Worm (Caenorhabditis elegans): ENCODE results near the gene Y102E9.6.

Gene Y102E9.6

ce11 chrIII:6718270-6718669 lies 18.2 kb downstream of the Y102E9.6 start, which contains the start of gene F37A4.3:
TSS of gene F37A4.3 (plus strand) at chrIII:6718570.
- TF ChIP-seq elt-2 (tag; optimal IDR thresholded peaks at IDR 0.05) (no peak), mef-2 (tag; optimal IDR thresholded peaks at IDR 0.05) (no peak)

ce11 chrIII:6713266-6713665 lies 23.2 kb downstream of the Y102E9.6 start, which contains the start of gene F37A4.4:
TSS of gene F37A4.4 (plus strand) at chrIII:6713566.
- TF ChIP-seq nhr-71 (tag; optimal IDR thresholded peaks at IDR 0.05) (no peak), nhr-11 (tag; optimal IDR thresholded peaks at IDR 0.05) (no peak), nhr-47 (tag; optimal IDR thresholded peaks at IDR 0.05) (no peak), blmp-1 (tag; optimal IDR thresholded peaks at IDR 0.05) (no peak), unc-30 (tag; optimal IDR thresholded peaks at IDR 0.05) (no peak), F16B12.6 (tag; optimal IDR thresholded peaks at IDR 0.05) (no peak), ceh-88 (GFP tag; IDR thresholded peaks at IDR 0.05) (no peak), hlh-4 (tag; optimal IDR thresholded peaks at IDR 0.05) (no peak)

DNA sequence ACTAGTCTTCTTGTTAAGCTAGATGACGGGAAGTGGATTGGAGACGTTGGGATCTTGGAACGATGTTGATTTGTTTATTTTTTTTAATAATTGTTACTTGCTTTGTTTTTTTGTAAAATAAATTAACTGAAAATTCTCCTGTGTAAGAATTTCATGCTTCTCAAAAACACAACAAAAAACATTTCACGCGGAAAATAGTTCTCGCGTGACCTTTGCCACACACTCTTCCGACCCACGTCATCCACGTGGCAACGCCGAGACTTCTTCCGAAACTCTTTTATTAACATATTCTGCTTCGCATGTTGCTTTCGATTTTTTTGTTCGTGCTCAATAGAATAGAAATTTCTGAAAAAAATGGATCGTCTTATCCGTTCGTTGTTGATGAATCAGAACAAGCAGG lies 24.9 kb downstream of the Y102E9.6 start, which contains the start of gene F37A4.5:
TSS of gene F37A4.5 (plus strand) at position 301 of the 400 bp plus-strand sequence.
- no peak for TF ChIP-seq aha-1 (tag; optimal IDR thresholded peaks at IDR 0.05)

- TF ChIP-seq pqm-1 (tag; optimal IDR thresholded peaks at IDR 0.05), result no peak
- TF ChIP-seq efl-3 (GFP tag; optimal IDR thresholded peaks at IDR 0.05), result no peak
- no peak for TF ChIP-seq hpl-2 (GFP tag; optimal IDR thresholded peaks at IDR 0.05)
- TF ChIP-seq snu-23 (GFP tag; optimal IDR thresholded peaks at IDR 0.05), result no peak
- peak; percentile 53 for TF ChIP-seq nhr-20 (tag; optimal IDR thresholded peaks at IDR 0.05)
- peak in 1 of 3 experiments; percentile 57 for TF ChIP-seq ceh-82 (tag; optimal IDR thresholded peaks at IDR 0.05)
- TF ChIP-seq nhr-71 (tag; optimal IDR thresholded peaks at IDR 0.05), result no peak
- TF ChIP-seq ces-1 (GFP tag; optimal IDR thresholded peaks at IDR 0.05), result no peak
- TF ChIP-seq nhr-77 (tag; optimal IDR thresholded peaks at IDR 0.05), result no peak
- TF ChIP-seq fkh-10 (GFP tag; optimal IDR thresholded peaks at IDR 0.05), result no peak
- no peak for TF ChIP-seq alr-1 (tag; optimal IDR thresholded peaks at IDR 0.05; ENCODE audit: borderline replicate concordance)
- TF ChIP-seq egl-13 (tag; optimal IDR thresholded peaks at IDR 0.05), result no peak
- TF ChIP-seq rnt-1 (tag; optimal IDR thresholded peaks at IDR 0.05), result peak; percentile 67
- TF ChIP-seq efl-1 (optimal IDR thresholded peaks at IDR 0.05), result peak; percentile 95 to 97
- peak; percentile 95 to 99 for TF ChIP-seq efl-1 (GFP tag; optimal IDR thresholded peaks at IDR 0.05 in 1 of 2)
- TF ChIP-seq unc-62 (GFP tag; optimal IDR thresholded peaks at IDR 0.05), result no peak
- no peak for TF ChIP-seq ztf-4 (tag; optimal IDR thresholded peaks at IDR 0.05)
- TF ChIP-seq mef-2 (tag; optimal IDR thresholded peaks at IDR 0.05), result no peak
- TF ChIP-seq unc-30 (tag; optimal IDR thresholded peaks at IDR 0.05), result no peak
- TF ChIP-seq nhr-76 (tag; optimal IDR thresholded peaks at IDR 0.05), result no peak
- no peak for TF ChIP-seq nhr-84 (tag; optimal IDR thresholded peaks at IDR 0.05)
- no peak for TF ChIP-seq dsc-1 (tag; optimal IDR thresholded peaks at IDR 0.05)
- TF ChIP-seq fkh-8 (tag; optimal IDR thresholded peaks at IDR 0.05), result no peak
- peak; percentile 47 for TF ChIP-seq lin-15B (tag; optimal IDR thresholded peaks at IDR 0.05)
- TF ChIP-seq elt-2 (tag; optimal IDR thresholded peaks at IDR 0.05), result no peak
- TF ChIP-seq zip-4 (GFP tag; optimal IDR thresholded peaks at IDR 0.05), result no peak
- TF ChIP-seq nhr-11 (tag; optimal IDR thresholded peaks at IDR 0.05), result no peak
- peak; percentile 53 for TF ChIP-seq xbp-1 (tag; optimal IDR thresholded peaks at IDR 0.05)
- no peak for TF ChIP-seq fos-1 (tag; optimal IDR thresholded peaks at IDR 0.05)
- TF ChIP-seq grh-1 (GFP tag; IDR thresholded peaks at IDR 0.05), result no peak
- TF ChIP-seq egl-27 (tag; optimal IDR thresholded peaks at IDR 0.05), result no peak
- no peak for TF ChIP-seq ets-5 (GFP tag; IDR thresholded peaks at IDR 0.05)
- peak; percentile 39 for TF ChIP-seq nhr-19 (GFP tag; conservative IDR thresholded peaks at IDR 0.05)
- TF ChIP-seq ceh-8 (GFP tag; optimal IDR thresholded peaks at IDR 0.05), result no peak
- peak; percentile 2 for TF ChIP-seq unc-130 (tag; optimal IDR thresholded peaks at IDR 0.05)
- TF ChIP-seq sptf-1 (tag; optimal IDR thresholded peaks at IDR 0.05), result no peak
- TF ChIP-seq irx-1 (tag; optimal IDR thresholded peaks at IDR 0.05), result no peak
- no peak for TF ChIP-seq fkh-4 (tag; optimal IDR thresholded peaks at IDR 0.05; ENCODE audit: borderline replicate concordance)
- peak; percentile 49 for TF ChIP-seq C16A3.4 (tag; optimal IDR thresholded peaks at IDR 0.05)
- no peak for TF ChIP-seq hlh-17 (GFP tag; optimal IDR thresholded peaks at IDR 0.05; ENCODE audit: borderline replicate concordance)
- peak in 1 of 2 experiments; percentile 11 for TF ChIP-seq mdl-1 (tag; optimal IDR thresholded peaks at IDR 0.05)
Observed at ce11 chrIII:6709983-6710382, 26.5 kb downstream of the Y102E9.6 start, which contains the start of gene isw-1. TSS of gene isw-1 (minus strand) at chrIII:6710100.
